Worm (Caenorhabditis elegans): ENCODE measurements around the gene cyp-13A2.

- TF ChIP-seq ztf-6 (GFP tag; IDR thresholded peaks at IDR 0.05) (no peak), nhr-120 (GFP tag; IDR thresholded peaks at IDR 0.05) (no peak), nfya-1 (tag; optimal IDR thresholded peaks at IDR 0.05; ENCODE audit: borderline replicate concordance, insufficient read depth) (no peak), gei-17 (GFP tag; optimal IDR thresholded peaks at IDR 0.05) (no peak), nhr-27 (tag; optimal IDR thresholded peaks at IDR 0.05) (no peak), B0336.3 (GFP tag; IDR thresholded peaks at IDR 0.05) (no peak), snpc-4 (GFP tag; optimal IDR thresholded peaks at IDR 0.05) (no peak), snpc-4 (tag; optimal IDR thresholded peaks at IDR 0.05) (no peak), ztf-18 (tag; optimal IDR thresholded peaks at IDR 0.05) (no peak), C06A6.2 (GFP tag; conservative IDR thresholded peaks at IDR 0.05) (no peak), zfh-2 (GFP tag; conservative IDR thresholded peaks at IDR 0.05) (no peak), tbp1 (GFP tag; optimal IDR thresholded peaks at IDR 0.05) (no peak), ama-1 (optimal IDR thresholded peaks at IDR 0.05) (no peak), ama-1 (GFP tag; optimal IDR thresholded peaks at IDR 0.05) (no peak), F39B2.1 (GFP tag; IDR thresholded peaks at IDR 0.05) (no peak), Y79H2A.3 (GFP tag; conservative IDR thresholded peaks at IDR 0.05) (no peak)
Observed at ce11 chrII:9829108-9829507, 41.7 kb upstream of the cyp-13A2 start, which contains the start of gene ZK938.1.

Measured in whole organism, young adult.